Fruit fly (Drosophila melanogaster): Measurements from ENCODE around the gene CG16888.

DNA sequence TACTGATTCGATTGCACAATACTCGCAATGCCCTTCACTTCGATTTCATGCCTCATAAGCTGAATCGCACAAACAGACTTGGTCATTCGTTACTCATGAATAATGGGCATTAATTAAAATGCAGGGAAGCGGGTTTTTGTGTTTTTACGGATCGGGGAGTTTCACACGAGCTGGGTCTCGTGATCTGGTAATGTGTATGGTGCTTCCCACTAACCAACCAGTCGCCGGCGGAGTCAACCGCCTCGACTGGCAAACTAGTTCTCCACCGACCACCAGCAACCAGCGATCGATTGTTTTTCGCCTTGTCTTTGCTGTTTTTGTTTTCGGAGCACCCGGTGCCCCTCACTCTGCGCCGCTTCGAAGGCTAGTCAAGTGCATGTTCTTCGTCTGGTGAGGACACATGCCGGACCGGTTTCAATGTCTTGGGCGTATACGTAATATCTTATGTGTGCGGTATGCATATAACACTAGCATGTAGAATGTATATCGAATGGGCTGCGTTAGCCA is 8.4 kb downstream of the CG16888 start:
- TF ChIP-seq GATAe (GFP tag; conservative IDR thresholded peaks at IDR 0.05) = no peak
- TF ChIP-seq nmo (GFP tag; optimal IDR thresholded peaks at IDR 0.05) = no peak
- TF ChIP-seq CG10274 (GFP tag; optimal IDR thresholded peaks at IDR 0.05) = peak; percentile 89
- TF ChIP-seq Bdp1 (GFP tag; optimal IDR thresholded peaks at IDR 0.05) = no peak
- no peak for TF ChIP-seq Oli (tag; optimal IDR thresholded peaks at IDR 0.05)
- no peak for TF ChIP-seq CG4730 (GFP tag; IDR thresholded peaks at IDR 0.05)
- TF ChIP-seq Sin3A (optimal IDR thresholded peaks at IDR 0.05) = no peak
- TF ChIP-seq CG12391 (tag; optimal IDR thresholded peaks at IDR 0.05) = no peak
- no peak for TF ChIP-seq CG14860 (GFP tag; IDR thresholded peaks at IDR 0.05; ENCODE audit: partially characterized antibody)
- no peak for TF ChIP-seq CG2712 (tag; optimal IDR thresholded peaks at IDR 0.05)
- no peak for TF ChIP-seq Abd-B (GFP tag; optimal IDR thresholded peaks at IDR 0.05)
- no peak for TF ChIP-seq chn (GFP tag; optimal IDR thresholded peaks at IDR 0.05)

All from whole organism, embryonic.